Fruit fly (Drosophila melanogaster) whole organism, embryonic: Measurements from ENCODE around the gene SpdS.

Experiments used
- Ada2b ChIP-seq: fragments of 200-800 bp; sonication (Bioruptor generic); IDR thresholded peaks from 2 replicates; pipeline ENCODE4 v1.3.6; 2022; ENCODE audit warnings: missing biosample characterization, missing genetic modification characterization
- Blimp-1 ChIP-seq: fragments of 200-800 bp; sonication (Bioruptor generic); optimal IDR thresholded peaks from 3 replicates; lab custom pipeline; 2018; ENCODE audit warnings: missing biosample characterization, missing genetic modification characterization, mild to moderate bottlenecking, moderate library complexity, missing genetic modification reagents
- Bteb2 ChIP-seq: fragments of 200-800 bp; sonication (Bioruptor generic); optimal IDR thresholded peaks from 2 replicates; lab custom pipeline; 2016; ENCODE audit warnings: missing biosample characterization, missing genetic modification characterization
- CG11085 ChIP-seq: fragments of 200-800 bp; sonication (Bioruptor generic); IDR thresholded peaks from 2 replicates; pipeline ENCODE4 v1.3.6; 2022; ENCODE audit warnings: missing biosample characterization, missing genetic modification characterization
- CG16779 ChIP-seq: fragments of 200-800 bp; sonication (Bioruptor generic); IDR thresholded peaks from 2 replicates; pipeline ENCODE4 v1.3.6; 2022; ENCODE audit warnings: missing biosample characterization, missing genetic modification characterization
- CG17328 ChIP-seq: fragments of 200-800 bp; sonication (Bioruptor generic); IDR thresholded peaks from 2 replicates; pipeline ENCODE4 v1.3.6; 2022; ENCODE audit warnings: missing biosample characterization, missing genetic modification characterization
- CG18764 ChIP-seq: fragments of 200-800 bp; sonication (Bioruptor generic); optimal IDR thresholded peaks from 3 replicates; lab custom pipeline; 2016; ENCODE audit warnings: missing biosample characterization, missing genetic modification characterization
- CG2116 ChIP-seq: fragments of 200-800 bp; sonication (Bioruptor generic); optimal IDR thresholded peaks from 3 replicates; lab custom pipeline; 2018; ENCODE audit warnings: missing biosample characterization, mild to moderate bottlenecking, missing genetic modification characterization
- CG3163 ChIP-seq: fragments of 200-800 bp; sonication (Bioruptor generic); optimal IDR thresholded peaks from 3 replicates; lab custom pipeline; 2016; ENCODE audit warnings: missing biosample characterization, missing genetic modification characterization
- CG3847 ChIP-seq: fragments of 200-800 bp; sonication (Bioruptor generic); IDR thresholded peaks from 2 replicates; pipeline ENCODE4 v1.3.6; 2022; ENCODE audit warnings: missing biosample characterization, missing genetic modification characterization
- CG4360 ChIP-seq: fragments of 200-800 bp; sonication (Bioruptor generic); IDR thresholded peaks from 2 replicates; pipeline ENCODE4 v1.3.6; 2022; ENCODE audit warnings: missing biosample characterization, missing genetic modification characterization
- CG6175 ChIP-seq: fragments of 200-800 bp; sonication (Bioruptor generic); IDR thresholded peaks from 3 replicates; pipeline ENCODE4 v1.3.6; 2022; ENCODE audit warnings: missing biosample characterization, missing genetic modification characterization
- CG6683 ChIP-seq: fragments of 200-800 bp; sonication (Bioruptor generic); optimal IDR thresholded peaks from 2 replicates; lab custom pipeline; 2017; ENCODE audit warnings: missing biosample characterization, mild to moderate bottlenecking, missing genetic modification characterization, missing genetic modification reagents
- CG8281 ChIP-seq: fragments of 200-800 bp; sonication (Bioruptor generic); optimal IDR thresholded peaks from 2 replicates; lab custom pipeline; 2018; ENCODE audit warnings: missing biosample characterization, mild to moderate bottlenecking, missing genetic modification characterization, moderate library complexity
- CG8944 ChIP-seq: fragments of 200-800 bp; sonication (Bioruptor generic); optimal IDR thresholded peaks from 3 replicates; lab custom pipeline; 2016; ENCODE audit warnings: missing biosample characterization, missing genetic modification characterization
- CG9215 ChIP-seq: fragments of 200-800 bp; sonication (Bioruptor generic); IDR thresholded peaks from 2 replicates; pipeline ENCODE4 v1.3.6; 2022; ENCODE audit warnings: missing biosample characterization, missing genetic modification characterization
- Camta ChIP-seq: fragments of 200-800 bp; sonication (Bioruptor generic); optimal IDR thresholded peaks from 2 replicates; lab custom pipeline; 2016; ENCODE audit warnings: missing biosample characterization, missing genetic modification characterization
- Dad ChIP-seq: fragments of 200-800 bp; sonication (Bioruptor generic); optimal IDR thresholded peaks from 3 replicates; lab custom pipeline; 2016; ENCODE audit warnings: missing biosample characterization, missing genetic modification characterization
- Dek ChIP-seq: fragments of 200-800 bp; sonication (Bioruptor generic); optimal IDR thresholded peaks from 3 replicates; lab custom pipeline; 2019; ENCODE audit warnings: missing biosample characterization, mild to moderate bottlenecking, missing genetic modification characterization, moderate library complexity
- Drgx ChIP-seq: fragments of 200-800 bp; sonication (Bioruptor generic); IDR thresholded peaks from 2 replicates; pipeline ENCODE4 v1.3.6; 2022; ENCODE audit warnings: missing biosample characterization, missing genetic modification characterization
- ERR ChIP-seq: fragments of 200-800 bp; sonication (Bioruptor generic); optimal IDR thresholded peaks from 2 replicates; lab custom pipeline; 2016; ENCODE audit warnings: missing biosample characterization, missing genetic modification characterization
- H2.0 ChIP-seq: fragments of 200-800 bp; sonication (Bioruptor generic); IDR thresholded peaks from 2 replicates; pipeline ENCODE4 v1.3.6; 2022; ENCODE audit warnings: missing biosample characterization, missing genetic modification characterization
- HLH54F ChIP-seq: fragments of 200-800 bp; sonication (Bioruptor generic); optimal IDR thresholded peaks from 3 replicates; lab custom pipeline; 2016; ENCODE audit warnings: missing biosample characterization, missing genetic modification characterization
- HLHmδ ChIP-seq: fragments of 200-800 bp; sonication (Bioruptor generic); optimal IDR thresholded peaks from 2 replicates; lab custom pipeline; 2018; ENCODE audit warnings: missing biosample characterization, mild to moderate bottlenecking, missing genetic modification characterization, moderate library complexity
- Hsf ChIP-seq: fragments of 200-800 bp; sonication (Bioruptor generic); optimal IDR thresholded peaks from 3 replicates; lab custom pipeline; 2016; ENCODE audit warnings: missing biosample characterization, missing genetic modification characterization
- Kr ChIP-seq: fragments of 200-800 bp; sonication (Bioruptor generic); optimal IDR thresholded peaks from 2 replicates; lab custom pipeline; 2017; ENCODE audit warnings: missing biosample characterization, mild to moderate bottlenecking, missing genetic modification characterization
- MESR4 ChIP-seq: fragments of 200-800 bp; sonication (Bioruptor generic); optimal IDR thresholded peaks from 2 replicates; lab custom pipeline; 2018; ENCODE audit warnings: missing biosample characterization, mild to moderate bottlenecking, missing genetic modification characterization, moderate library complexity
- Myb ChIP-seq: fragments of 200-800 bp; sonication (Bioruptor generic); optimal IDR thresholded peaks from 2 replicates; lab custom pipeline; 2016; ENCODE audit warnings: missing biosample characterization, missing genetic modification characterization
- NC2α ChIP-seq: fragments of 200-800 bp; sonication (Bioruptor generic); optimal IDR thresholded peaks from 2 replicates; lab custom pipeline; 2016; ENCODE audit warnings: missing biosample characterization, missing genetic modification characterization
- NFAT ChIP-seq: fragments of 200-800 bp; sonication (Bioruptor generic); IDR thresholded peaks from 2 replicates; pipeline ENCODE4 v1.3.6; 2022; ENCODE audit warnings: missing biosample characterization, missing genetic modification characterization
- Oli ChIP-seq: fragments of 200-800 bp; sonication (Bioruptor generic); optimal IDR thresholded peaks from 2 replicates; lab custom pipeline; 2018; ENCODE audit warnings: missing biosample characterization, mild to moderate bottlenecking, missing genetic modification characterization, moderate library complexity
- Opbp ChIP-seq: fragments of 200-800 bp; sonication (Bioruptor generic); IDR thresholded peaks from 3 replicates; pipeline ENCODE4 v1.3.6; 2022; ENCODE audit warnings: missing biosample characterization, missing genetic modification characterization; ENCODE audit not compliant: partially characterized antibody
- Trl ChIP-seq, 3 experiments: fragments of >200 bp in 2 of 3; fragments of 200-800 bp in 1 of 3; sonication (Bioruptor generic) in 1 of 3; optimal IDR thresholded peaks; 2 replicates in 1 of 3; 3 replicates in 2 of 3; lab custom pipeline; 2016 to 2017; ENCODE audit warnings: missing biosample characterization in 1 of 3, missing genetic modification characterization in 1 of 3
- al ChIP-seq: fragments of 200-800 bp; sonication (Bioruptor generic); IDR thresholded peaks from 2 replicates; pipeline ENCODE4 v1.3.6; 2022; ENCODE audit warnings: missing biosample characterization, missing genetic modification characterization
- amos ChIP-seq: fragments of 200-800 bp; sonication (Bioruptor generic); IDR thresholded peaks from 2 replicates; pipeline ENCODE4 v1.3.6; 2022; ENCODE audit warnings: missing biosample characterization, missing genetic modification characterization; ENCODE audit not compliant: partially characterized antibody
- bbx ChIP-seq: fragments of 200-800 bp; sonication (Bioruptor generic); IDR thresholded peaks from 2 replicates; pipeline ENCODE4 v1.3.6; 2022; ENCODE audit warnings: missing biosample characterization, missing genetic modification characterization; ENCODE audit not compliant: partially characterized antibody
- btn ChIP-seq: fragments of 200-800 bp; sonication (Bioruptor generic); optimal IDR thresholded peaks from 2 replicates; lab custom pipeline; 2016; ENCODE audit warnings: missing biosample characterization, missing genetic modification characterization
- cato ChIP-seq: fragments of 200-800 bp; sonication (Bioruptor generic); optimal IDR thresholded peaks from 2 replicates; lab custom pipeline; 2016; ENCODE audit warnings: missing biosample characterization, missing genetic modification characterization, borderline replicate concordance
- dimm ChIP-seq: fragments of 200-800 bp; sonication (Bioruptor generic); IDR thresholded peaks from 2 replicates; pipeline ENCODE4 v1.3.6; 2022; ENCODE audit warnings: missing biosample characterization, missing genetic modification characterization
- dmrt11E ChIP-seq: fragments of 200-800 bp; sonication (Bioruptor generic); optimal IDR thresholded peaks from 3 replicates; lab custom pipeline; 2018; ENCODE audit warnings: missing biosample characterization, mild to moderate bottlenecking, missing genetic modification characterization, moderate library complexity
- eve ChIP-seq, 2 experiments: fragments of >200 bp; optimal IDR thresholded peaks; 2 replicates each; lab custom pipeline; 2017; ENCODE audit warnings: missing biosample characterization in 2 of 2, missing genetic modification characterization in 2 of 2
- hkb ChIP-seq, 2 experiments: fragments of 200-800 bp in 1 of 2; fragments of >200 bp in 1 of 2; sonication (Bioruptor generic) in 1 of 2; IDR thresholded peaks in 1 of 2; optimal IDR thresholded peaks in 1 of 2; 2 replicates each; pipeline versions ENCODE4 v1.3.6 to Lab custom; 2017 to 2022; ENCODE audit warnings: missing biosample characterization in 1 of 2, missing genetic modification characterization in 1 of 2
- ind ChIP-seq: fragments of 200-800 bp; sonication (Bioruptor generic); optimal IDR thresholded peaks from 3 replicates; lab custom pipeline; 2016; ENCODE audit warnings: missing biosample characterization, missing genetic modification characterization
- jumu ChIP-seq: fragments of 200-800 bp; sonication (Bioruptor generic); optimal IDR thresholded peaks from 3 replicates; lab custom pipeline; 2016; ENCODE audit warnings: missing biosample characterization, missing genetic modification characterization
- nerfin-2 ChIP-seq: fragments of 200-800 bp; sonication (Bioruptor generic); IDR thresholded peaks from 2 replicates; pipeline ENCODE4 v1.3.6; 2022; ENCODE audit warnings: missing biosample characterization, missing genetic modification characterization; ENCODE audit not compliant: partially characterized antibody
- row ChIP-seq: fragments of 200-800 bp; sonication (Bioruptor generic); IDR thresholded peaks from 3 replicates; pipeline ENCODE4 v1.3.6; 2022; ENCODE audit warnings: missing biosample characterization, missing genetic modification characterization
- sd ChIP-seq: fragments of 200-800 bp; sonication (Bioruptor generic); optimal IDR thresholded peaks from 3 replicates; lab custom pipeline; 2018; ENCODE audit warnings: missing biosample characterization, mild to moderate bottlenecking, missing genetic modification characterization, moderate library complexity
- shn ChIP-seq: fragments of 200-800 bp; sonication (Bioruptor generic); optimal IDR thresholded peaks from 3 replicates; lab custom pipeline; 2016; ENCODE audit warnings: missing biosample characterization, missing genetic modification characterization
- tin ChIP-seq: fragments of 200-800 bp; sonication (Bioruptor generic); optimal IDR thresholded peaks from 3 replicates; lab custom pipeline; 2016; ENCODE audit warnings: missing biosample characterization, missing genetic modification characterization
- toy ChIP-seq: fragments of 200-800 bp; sonication (Bioruptor generic); IDR thresholded peaks from 2 replicates; pipeline ENCODE4 v1.3.6; 2022; ENCODE audit warnings: missing biosample characterization, missing genetic modification characterization
- unpg ChIP-seq: fragments of 200-800 bp; sonication (Bioruptor generic); optimal IDR thresholded peaks from 3 replicates; lab custom pipeline; 2018; ENCODE audit warnings: missing biosample characterization, mild to moderate bottlenecking, missing genetic modification characterization, moderate library complexity

Gene SpdS

DNA sequence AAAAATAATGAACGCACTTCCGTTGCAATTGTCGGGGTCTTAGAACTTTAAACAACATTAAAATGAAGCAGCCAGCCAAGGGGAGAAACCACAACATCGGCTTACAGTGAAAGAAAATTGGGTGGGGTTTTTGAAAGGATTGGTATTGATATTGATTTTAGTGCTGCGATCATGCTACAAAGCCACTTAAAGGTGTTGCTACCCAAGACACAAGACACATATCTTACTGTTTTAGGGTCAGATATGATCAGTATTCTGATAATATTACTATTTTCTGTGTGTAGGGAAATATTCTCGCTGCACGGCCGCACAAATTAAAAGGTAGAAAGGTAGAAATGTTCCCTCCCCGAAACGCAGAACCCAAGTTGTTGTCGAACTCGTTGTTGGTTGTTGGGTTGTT is 26.4 kb upstream of the SpdS start (continued):
- TF ChIP-seq Hsf (peak; percentile 21), hkb (optimal IDR thresholded peaks at IDR 0.05; lab: Kevin White, UChicago) (no peak), hkb (GFP tag; IDR thresholded peaks at IDR 0.05; lab: Robert Waterston, UW) (0 out of 2 replicates have a peak, but pooled peaks have one; percentile 13), amos (GFP tag; lab: Robert Waterston, UW) (no peak), ind (GFP tag; lab: Kevin White, UChicago) (no peak), Dad (GFP tag; lab: Kevin White, UChicago) (no peak), Blimp-1 (GFP tag; lab: Kevin White, UChicago) (peak; percentile 67), ERR (GFP tag; lab: Kevin White, UChicago) (no peak), CG6175 (GFP tag; lab: Robert Waterston, UW) (no peak), CG16779 (no peak), tin (peak; percentile 57), unpg (GFP tag; lab: Kevin White, UChicago) (peak; percentile 38), CG6683 (GFP tag; lab: Kevin White, UChicago) (no peak), Camta (GFP tag; lab: Kevin White, UChicago) (no peak), CG9215 (no peak), Oli (tag; lab: Kevin White, UChicago) (peak; percentile 4), Dek (tag; lab: Kevin White, UChicago) (no peak), toy (no peak), dimm (GFP tag; lab: Robert Waterston, UW) (no peak), btn (GFP tag; lab: Kevin White, UChicago) (peak; percentile 13), row (GFP tag; lab: Robert Waterston, UW) (peak; percentile 43; the same call in 2 of the 3 replicates), H2.0 (GFP tag; lab: Robert Waterston, UW) (no peak), CG8944 (GFP tag; lab: Kevin White, UChicago) (no peak), Drgx (GFP tag; lab: Robert Waterston, UW) (peak; percentile 46; the same call in 1 of the 2 replicates), eve (GFP tag; optimal IDR thresholded peaks at IDR 0.05; lab: Kevin White, UChicago) (peak in 1 of 2 experiments; percentile 41), CG17328 (GFP tag; lab: Robert Waterston, UW) (peak; percentile 59), CG18764 (GFP tag; lab: Kevin White, UChicago) (peak; percentile 29), NFAT (no peak), CG8281 (no peak), MESR4 (GFP tag; lab: Kevin White, UChicago) (no peak), NC2α (no peak), bbx (GFP tag; lab: Robert Waterston, UW) (no peak), HLH54F (GFP tag; lab: Kevin White, UChicago) (no peak), dmrt11E (tag; lab: Kevin White, UChicago) (peak; percentile 81), Opbp (GFP tag; lab: Robert Waterston, UW) (no peak), Bteb2 (no peak), CG3163 (GFP tag; lab: Kevin White, UChicago) (no peak), HLHmδ (GFP tag; lab: Kevin White, UChicago) (no peak), Myb (GFP tag; lab: Kevin White, UChicago) (no peak), CG11085 (GFP tag; lab: Robert Waterston, UW) (no peak), Ada2b (GFP tag; lab: Robert Waterston, UW) (no peak), shn (GFP tag; lab: Kevin White, UChicago) (no peak), CG2116 (GFP tag; lab: Kevin White, UChicago) (no peak), nerfin-2 (GFP tag; lab: Robert Waterston, UW) (no peak), sd (tag; lab: Kevin White, UChicago) (no peak), Kr (GFP tag; lab: Kevin White, UChicago) (no peak), Trl (optimal IDR thresholded peaks at IDR 0.05; lab: Kevin White, UChicago) (no peak), Trl (GFP tag; optimal IDR thresholded peaks at IDR 0.05; lab: Kevin White, UChicago) (peak; percentile 29), al (GFP tag; lab: Robert Waterston, UW) (no peak), jumu (GFP tag; lab: Kevin White, UChicago) (peak; percentile 35), CG3847 (GFP tag; lab: Robert Waterston, UW) (no peak), cato (GFP tag; lab: Kevin White, UChicago) (no peak), CG4360 (GFP tag; lab: Robert Waterston, UW) (no peak)
